Worm (Caenorhabditis elegans) whole organism, L1 larva: Measurements from ENCODE around the gene dao-3.

Source experiments
- C04F5.9 ChIP-seq: sonication (generic microtip); optimal IDR thresholded peaks from 2 replicates; lab custom pipeline; 2016; ENCODE audit warnings: missing genetic modification characterization, missing compliant biosample characterization
- C16A3.4 ChIP-seq: fragments of 150-350 bp; optimal IDR thresholded peaks from 2 replicates; lab custom pipeline; 2014; ENCODE audit warnings: missing biosample characterization, missing genetic modification characterization
- C34B4.2 ChIP-seq: sonication (generic microtip); optimal IDR thresholded peaks from 2 replicates; lab custom pipeline; 2017; ENCODE audit warnings: mild to moderate bottlenecking, missing genetic modification characterization, missing compliant biosample characterization
- aha-1 ChIP-seq: fragments of 150-350 bp; optimal IDR thresholded peaks from 2 replicates; lab custom pipeline; 2014; ENCODE audit warnings: missing biosample characterization, missing genetic modification characterization
- ama-1 ChIP-seq: fragments of 150-350 bp; optimal IDR thresholded peaks from 2 replicates; lab custom pipeline; 2014
- ceh-63 ChIP-seq: fragments of 200-800 bp; sonication (Bioruptor generic); optimal IDR thresholded peaks from 2 replicates; lab custom pipeline; 2018; ENCODE audit warnings: mild to moderate bottlenecking, missing genetic modification characterization, missing compliant biosample characterization
- ceh-90 ChIP-seq: sonication (generic microtip); optimal IDR thresholded peaks from 2 replicates; lab custom pipeline; 2016; ENCODE audit warnings: missing genetic modification characterization, missing compliant biosample characterization
- efl-1 ChIP-seq, 4 experiments: fragments of 150-350 bp; optimal IDR thresholded peaks in 3 of 4; peaks in 1 of 4; 1 replicate in 1 of 4; 2 replicates in 3 of 4; lab custom pipeline; 2014; ENCODE audit warnings: missing biosample characterization in 2 of 4, missing genetic modification characterization in 2 of 4, missing genetic modification reagents in 2 of 4
- efl-3 ChIP-seq: fragments of 200-800 bp; sonication (Bioruptor generic); optimal IDR thresholded peaks from 2 replicates; lab custom pipeline; 2018; ENCODE audit warnings: mild to moderate bottlenecking, missing genetic modification characterization, missing compliant biosample characterization
- egl-13 ChIP-seq: sonication (generic microtip); optimal IDR thresholded peaks from 2 replicates; lab custom pipeline; 2016; ENCODE audit warnings: missing genotype, missing genetic modification reagents, missing genetic modification characterization, missing compliant biosample characterization
- egl-27 ChIP-seq, 2 experiments: fragments of 150-350 bp in 1 of 2; sonication (generic microtip); optimal IDR thresholded peaks; 3 replicates each; lab custom pipeline; 2017 to 2018; ENCODE audit warnings: missing biosample characterization in 2 of 2, missing genetic modification characterization in 2 of 2, missing genetic modification reagents in 2 of 2
- elt-2 ChIP-seq: sonication (generic microtip); optimal IDR thresholded peaks from 2 replicates; lab custom pipeline; 2016; ENCODE audit warnings: missing genetic modification characterization, mild to moderate bottlenecking, inconsistent platforms, missing compliant biosample characterization, missing genetic modification reagents
- elt-3 ChIP-seq, 6 experiments: fragments of 150-350 bp in 1 of 6; sonication (generic microtip); optimal IDR thresholded peaks; 2 replicates each; lab custom pipeline; 2017 to 2018; ENCODE audit warnings: missing biosample characterization in 6 of 6, missing genetic modification characterization in 6 of 6, inconsistent platforms in 1 of 6
- ets-5 ChIP-seq: fragments of 200-800 bp; sonication (Bioruptor generic); IDR thresholded peaks from 2 replicates; pipeline ENCODE4 v1.3.6; 2022; ENCODE audit warnings: missing genetic modification characterization, missing compliant biosample characterization
- fkh-4 ChIP-seq: sonication (generic microtip); optimal IDR thresholded peaks from 2 replicates; lab custom pipeline; 2016; ENCODE audit warnings: missing compliant biosample characterization, missing genetic modification characterization, borderline replicate concordance
- fkh-8 ChIP-seq: sonication (generic microtip); optimal IDR thresholded peaks from 2 replicates; lab custom pipeline; 2016; ENCODE audit warnings: mild to moderate bottlenecking, missing genetic modification characterization, missing compliant biosample characterization
- fos-1 ChIP-seq: fragments of 150-350 bp; optimal IDR thresholded peaks from 2 replicates; lab custom pipeline; 2014; ENCODE audit warnings: missing biosample characterization, missing genetic modification characterization
- hlh-17 ChIP-seq: fragments of 200-800 bp; sonication (Bioruptor generic); optimal IDR thresholded peaks from 2 replicates; lab custom pipeline; 2018; ENCODE audit warnings: missing genetic modification characterization, mild to moderate bottlenecking, missing compliant biosample characterization, moderate library complexity, borderline replicate concordance
- irx-1 ChIP-seq: sonication (generic microtip); optimal IDR thresholded peaks from 2 replicates; lab custom pipeline; 2016; ENCODE audit warnings: missing genetic modification characterization, missing compliant biosample characterization
- isw-1 ChIP-seq: fragments of 200-800 bp; sonication (Bioruptor generic); IDR thresholded peaks from 2 replicates; pipeline ENCODE4 v1.3.6; 2022; ENCODE audit warnings: missing genetic modification characterization, missing compliant biosample characterization
- jun-1 ChIP-seq: fragments of 150-350 bp; optimal IDR thresholded peaks from 2 replicates; lab custom pipeline; 2014; ENCODE audit warnings: missing biosample characterization, missing genetic modification reagents, missing genetic modification characterization
- lin-14 ChIP-seq: fragments of 200-800 bp; sonication (Bioruptor generic); optimal IDR thresholded peaks from 2 replicates; lab custom pipeline; 2018; ENCODE audit warnings: mild to moderate bottlenecking, missing genetic modification characterization, moderate library complexity, missing compliant biosample characterization
- lir-3 ChIP-seq: sonication (generic microtip); optimal IDR thresholded peaks from 2 replicates; lab custom pipeline; 2016; ENCODE audit warnings: mild to moderate bottlenecking, missing genetic modification characterization, moderate library complexity, missing compliant biosample characterization; ENCODE audit not compliant: poor library complexity
- mab-9 ChIP-seq: fragments of 200-800 bp; sonication (Bioruptor generic); IDR thresholded peaks from 2 replicates; pipeline ENCODE4 v1.3.6; 2022; ENCODE audit warnings: missing genetic modification reagents, missing genetic modification characterization, missing compliant biosample characterization
- mef-2 ChIP-seq: fragments of 150-350 bp; optimal IDR thresholded peaks from 2 replicates; lab custom pipeline; 2014; ENCODE audit warnings: missing biosample characterization, missing genetic modification characterization
- nhr-11 ChIP-seq: fragments of 150-350 bp; optimal IDR thresholded peaks from 2 replicates; lab custom pipeline; 2014; ENCODE audit warnings: missing biosample characterization, missing genetic modification characterization
- nhr-12 ChIP-seq: sonication (generic microtip); optimal IDR thresholded peaks from 2 replicates; lab custom pipeline; 2017; ENCODE audit warnings: missing biosample characterization, missing genetic modification characterization
- nhr-19 ChIP-seq: fragments of 200-800 bp; sonication (Bioruptor generic); conservative IDR thresholded peaks from 2 replicates; pipeline ENCODE4 v1.3.6; 2022; ENCODE audit warnings: missing genetic modification characterization, missing compliant biosample characterization
- nhr-20 ChIP-seq: sonication (generic microtip); optimal IDR thresholded peaks from 2 replicates; lab custom pipeline; 2016; ENCODE audit warnings: mild to moderate bottlenecking, missing genetic modification characterization, missing compliant biosample characterization
- nhr-237 ChIP-seq: fragments of 150-350 bp; optimal IDR thresholded peaks from 2 replicates; lab custom pipeline; 2014; ENCODE audit warnings: missing biosample characterization, missing genetic modification characterization
- nhr-28 ChIP-seq: fragments of 150-350 bp; optimal IDR thresholded peaks from 2 replicates; lab custom pipeline; 2014; ENCODE audit warnings: missing biosample characterization, missing genetic modification characterization
- nhr-71 ChIP-seq: sonication (generic microtip); optimal IDR thresholded peaks from 2 replicates; lab custom pipeline; 2016; ENCODE audit warnings: mild to moderate bottlenecking, missing genetic modification characterization, moderate library complexity, missing compliant biosample characterization
- nhr-77 ChIP-seq: fragments of 150-350 bp; optimal IDR thresholded peaks from 2 replicates; lab custom pipeline; 2014; ENCODE audit warnings: missing biosample characterization, missing genetic modification characterization
- nhr-90 ChIP-seq: sonication (generic microtip); optimal IDR thresholded peaks from 2 replicates; lab custom pipeline; 2016; ENCODE audit warnings: mild to moderate bottlenecking, missing genetic modification characterization, missing compliant biosample characterization; ENCODE audit not compliant: poor library complexity
- pax-3 ChIP-seq: fragments of 200-800 bp; sonication (Bioruptor generic); optimal IDR thresholded peaks from 2 replicates; lab custom pipeline; 2018; ENCODE audit warnings: mild to moderate bottlenecking, missing genetic modification characterization, moderate library complexity, missing compliant biosample characterization
- pqm-1 ChIP-seq: sonication (generic microtip); optimal IDR thresholded peaks from 3 replicates; lab custom pipeline; 2017; ENCODE audit warnings: missing biosample characterization, missing genetic modification characterization
- rnt-1 ChIP-seq: sonication (generic microtip); optimal IDR thresholded peaks from 2 replicates; lab custom pipeline; 2016; ENCODE audit warnings: mild to moderate bottlenecking, missing genetic modification characterization, moderate library complexity, missing compliant biosample characterization
- sox-4 ChIP-seq: sonication (generic microtip); optimal IDR thresholded peaks from 2 replicates; lab custom pipeline; 2016; ENCODE audit warnings: missing genetic modification characterization, missing compliant biosample characterization
- sptf-1 ChIP-seq: fragments of 150-350 bp; optimal IDR thresholded peaks from 2 replicates; lab custom pipeline; 2014; ENCODE audit warnings: missing biosample characterization, missing genetic modification characterization
- swsn-7 ChIP-seq: sonication (generic microtip); optimal IDR thresholded peaks from 2 replicates; lab custom pipeline; 2016; ENCODE audit warnings: missing genetic modification characterization, missing compliant biosample characterization
- tbx-2 ChIP-seq: sonication (generic microtip); optimal IDR thresholded peaks from 2 replicates; lab custom pipeline; 2016; ENCODE audit warnings: missing genetic modification characterization, missing compliant biosample characterization
- unc-130 ChIP-seq: fragments of 150-350 bp; optimal IDR thresholded peaks from 2 replicates; lab custom pipeline; 2017; ENCODE audit warnings: missing biosample characterization, missing genetic modification characterization, inconsistent platforms
- unc-30 ChIP-seq: sonication (generic microtip); optimal IDR thresholded peaks from 2 replicates; lab custom pipeline; 2017; ENCODE audit warnings: missing biosample characterization, missing genetic modification characterization
- unc-98 ChIP-seq: fragments of 200-800 bp; sonication (Bioruptor generic); IDR thresholded peaks from 2 replicates; pipeline ENCODE4 v1.3.6; 2022; ENCODE audit warnings: missing genetic modification characterization, missing compliant biosample characterization
- xbp-1 ChIP-seq: sonication (generic microtip); optimal IDR thresholded peaks from 2 replicates; lab custom pipeline; 2016; ENCODE audit warnings: missing genetic modification characterization, missing compliant biosample characterization
- zip-4 ChIP-seq: fragments of 200-800 bp; sonication (Bioruptor generic); optimal IDR thresholded peaks from 2 replicates; lab custom pipeline; 2018; ENCODE audit warnings: mild to moderate bottlenecking, missing genetic modification characterization, moderate library complexity, missing compliant biosample characterization
- ztf-11 ChIP-seq, 2 experiments: sonication (generic microtip); optimal IDR thresholded peaks; 2 replicates each; lab custom pipeline; 2016 to 2017; ENCODE audit warnings: missing genetic modification characterization in 2 of 2, missing biosample characterization in 1 of 2, missing compliant biosample characterization in 1 of 2
- ztf-4 ChIP-seq: fragments of 150-350 bp; optimal IDR thresholded peaks from 2 replicates; lab custom pipeline; 2014; ENCODE audit warnings: missing biosample characterization, missing genetic modification characterization

Gene dao-3

DNA sequence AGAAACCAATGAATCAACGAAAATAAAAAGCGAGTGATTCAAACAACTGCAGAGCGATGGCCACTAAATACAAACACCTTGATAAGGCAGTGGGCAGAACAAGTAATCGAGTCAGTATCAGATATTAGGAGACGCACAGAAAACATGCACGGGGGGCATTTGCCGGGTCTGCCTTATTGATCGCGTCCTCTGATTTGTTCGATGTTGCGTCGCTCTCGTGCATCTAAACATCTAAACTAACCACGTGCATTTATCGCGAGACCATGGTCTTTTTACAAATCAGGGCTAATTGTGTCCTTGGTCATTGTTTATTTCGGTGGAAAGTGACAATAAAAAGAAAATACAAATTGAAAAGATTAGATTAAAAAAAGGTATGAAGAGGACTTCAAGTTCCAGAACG, 2.4 kb downstream of the dao-3 start, which contains the start of gene K07E3.4 (continued):
- TF ChIP-seq zip-4 (GFP tag; lab: Kevin White, UChicago) (peak; percentile 4), nhr-19 (GFP tag; lab: Robert Waterston, UW) (peak; percentile 54), fkh-4 (tag; lab: Kevin White, UChicago) (no peak), nhr-20 (tag; lab: Kevin White, UChicago) (peak; percentile 91), nhr-90 (tag; lab: Kevin White, UChicago) (peak; percentile 88), aha-1 (tag; lab: Kevin White, UChicago) (no peak), pax-3 (no peak), jun-1 (tag; lab: Kevin White, UChicago) (peak; percentile 52), rnt-1 (tag; lab: Kevin White, UChicago) (peak; percentile 19), egl-13 (tag; lab: Kevin White, UChicago) (no peak), lin-14 (peak; percentile 90), ets-5 (GFP tag; lab: Robert Waterston, UW) (no peak), sox-4 (tag; lab: Kevin White, UChicago) (no peak), irx-1 (tag; lab: Kevin White, UChicago) (peak; percentile 38), nhr-28 (tag; lab: Kevin White, UChicago) (no peak), efl-1 (optimal IDR thresholded peaks at IDR 0.05; lab: Kevin White, UChicago) (no peak), efl-1 (GFP tag; optimal IDR thresholded peaks at IDR 0.05 in 1 of 2; lab: Kevin White, UChicago) (peak in 1 of 2 experiments; percentile 58), sptf-1 (tag; lab: Kevin White, UChicago) (no peak), tbx-2 (tag; lab: Kevin White, UChicago) (peak; percentile 57), nhr-11 (tag; lab: Kevin White, UChicago) (no peak), pqm-1 (tag; lab: Kevin White, UChicago) (no peak), ztf-4 (tag; lab: Kevin White, UChicago) (peak; percentile 39), nhr-77 (no peak), ztf-11 (tag; optimal IDR thresholded peaks at IDR 0.05; lab: Kevin White, UChicago) (no peak), unc-130 (peak; percentile 81), swsn-7 (tag; lab: Kevin White, UChicago) (peak; percentile 38), fkh-8 (peak; percentile 12), xbp-1 (peak; percentile 31), nhr-237 (tag; lab: Kevin White, UChicago) (no peak), efl-3 (GFP tag; lab: Kevin White, UChicago) (no peak), nhr-71 (tag; lab: Kevin White, UChicago) (peak; percentile 86), C34B4.2 (no peak), unc-30 (tag; lab: Kevin White, UChicago) (no peak), egl-27 (tag; optimal IDR thresholded peaks at IDR 0.05; lab: Kevin White, UChicago) (no peak), ceh-63 (GFP tag; lab: Kevin White, UChicago) (no peak), isw-1 (GFP tag; lab: Robert Waterston, UW) (no peak), hlh-17 (GFP tag; lab: Kevin White, UChicago) (no peak), elt-3 (tag; optimal IDR thresholded peaks at IDR 0.05; lab: Kevin White, UChicago) (peak in 5 of 6 experiments; percentile 27 to 88 (median 80)), nhr-12 (tag; lab: Kevin White, UChicago) (no peak), lir-3 (no peak), C16A3.4 (tag; lab: Kevin White, UChicago) (peak; percentile 24), mab-9 (no peak), ceh-90 (no peak), ama-1 (lab: Kevin White, UChicago) (peak; percentile 14), fos-1 (tag; lab: Kevin White, UChicago) (no peak), unc-98 (GFP tag; lab: Robert Waterston, UW) (no peak), C04F5.9 (tag; lab: Kevin White, UChicago) (no peak), elt-2 (peak; percentile 78), mef-2 (no peak)
